Fruit fly (Drosophila melanogaster) whole organism, embryonic: ENCODE measurements around the gene CG13385.

Source experiments
- Bdp1 ChIP-seq: fragments of 200-800 bp; sonication (Bioruptor generic); optimal IDR thresholded peaks from 3 replicates; lab custom pipeline; 2016; ENCODE audit warnings: missing biosample characterization, missing genetic modification characterization
- CG11560 ChIP-seq: fragments of 200-800 bp; sonication (Bioruptor generic); IDR thresholded peaks from 3 replicates; pipeline ENCODE4 v1.3.6; 2022; ENCODE audit warnings: missing biosample characterization, missing genetic modification characterization
- CG11695 ChIP-seq: fragments of 200-800 bp; sonication (Bioruptor generic); IDR thresholded peaks from 3 replicates; pipeline ENCODE4 v1.3.6; 2022; ENCODE audit warnings: missing biosample characterization, missing genetic modification characterization
- CG12155 ChIP-seq: fragments of 200-800 bp; sonication (Bioruptor generic); optimal IDR thresholded peaks from 3 replicates; lab custom pipeline; 2016; ENCODE audit warnings: missing biosample characterization, missing genetic modification characterization
- CG13624 ChIP-seq: fragments of 200-800 bp; sonication (Bioruptor generic); optimal IDR thresholded peaks from 2 replicates; lab custom pipeline; 2016; ENCODE audit warnings: missing biosample characterization, missing genetic modification characterization
- CG14050 ChIP-seq: fragments of 200-800 bp; sonication (Bioruptor generic); IDR thresholded peaks from 3 replicates; pipeline ENCODE4 v1.3.6; 2022; ENCODE audit warnings: missing biosample characterization, missing genetic modification characterization
- CG15479 ChIP-seq: fragments of 200-800 bp; sonication (Bioruptor generic); optimal IDR thresholded peaks from 3 replicates; lab custom pipeline; 2019; ENCODE audit warnings: missing biosample characterization, mild to moderate bottlenecking, missing genetic modification characterization, moderate library complexity
- CG1603 ChIP-seq: fragments of 200-800 bp; sonication (Bioruptor generic); optimal IDR thresholded peaks from 2 replicates; lab custom pipeline; 2019; ENCODE audit warnings: missing biosample characterization, mild to moderate bottlenecking, missing genetic modification characterization, moderate library complexity
- CG17385 ChIP-seq: fragments of 200-800 bp; sonication (Bioruptor generic); optimal IDR thresholded peaks from 3 replicates; lab custom pipeline; 2018; ENCODE audit warnings: missing biosample characterization, mild to moderate bottlenecking, missing genetic modification characterization
- CG17912 ChIP-seq: fragments of 200-800 bp; sonication (Bioruptor generic); optimal IDR thresholded peaks from 2 replicates; lab custom pipeline; 2018; ENCODE audit warnings: missing biosample characterization, mild to moderate bottlenecking, missing genetic modification characterization
- CG1792 ChIP-seq: fragments of 200-800 bp; sonication (Bioruptor generic); optimal IDR thresholded peaks from 2 replicates; lab custom pipeline; 2016; ENCODE audit warnings: missing biosample characterization, missing genetic modification characterization
- CG32767 ChIP-seq: fragments of 200-800 bp; sonication (Bioruptor generic); IDR thresholded peaks from 2 replicates; pipeline ENCODE4 v1.3.6; 2022; ENCODE audit warnings: missing biosample characterization, missing genetic modification characterization
- CG34224 ChIP-seq: fragments of 200-800 bp; sonication (Bioruptor generic); IDR thresholded peaks from 3 replicates; pipeline ENCODE4 v1.3.6; 2022; ENCODE audit warnings: missing biosample characterization, missing genetic modification characterization; ENCODE audit not compliant: partially characterized antibody
- CG4707 ChIP-seq: fragments of 200-800 bp; sonication (Bioruptor generic); optimal IDR thresholded peaks from 2 replicates; lab custom pipeline; 2018; ENCODE audit warnings: missing biosample characterization, mild to moderate bottlenecking, missing genetic modification characterization, moderate library complexity
- CG6813 ChIP-seq: fragments of 200-800 bp; sonication (Bioruptor generic); optimal IDR thresholded peaks from 2 replicates; lab custom pipeline; 2017; ENCODE audit warnings: missing biosample characterization, missing genetic modification characterization, mild to moderate bottlenecking, moderate library complexity, missing genetic modification reagents
- CG7786 ChIP-seq: fragments of 200-800 bp; sonication (Bioruptor generic); optimal IDR thresholded peaks from 2 replicates; lab custom pipeline; 2016; ENCODE audit warnings: missing biosample characterization, missing genetic modification characterization
- CG9817 ChIP-seq: fragments of 200-800 bp; sonication (Bioruptor generic); optimal IDR thresholded peaks from 2 replicates; lab custom pipeline; 2018; ENCODE audit warnings: missing biosample characterization, mild to moderate bottlenecking, missing genetic modification characterization, moderate library complexity
- CHES-1-like ChIP-seq: fragments of 200-800 bp; sonication (Bioruptor generic); optimal IDR thresholded peaks from 2 replicates; lab custom pipeline; 2016; ENCODE audit warnings: missing biosample characterization, missing genetic modification characterization
- Dp ChIP-seq: fragments of 200-800 bp; sonication (Bioruptor generic); optimal IDR thresholded peaks from 2 replicates; lab custom pipeline; 2018; ENCODE audit warnings: missing biosample characterization, mild to moderate bottlenecking, missing genetic modification characterization, moderate library complexity
- Ets65A ChIP-seq: fragments of 200-800 bp; sonication (Bioruptor generic); peaks from one replicate; lab custom pipeline; 2016; ENCODE audit warnings: missing biosample characterization, missing genetic modification characterization
- Hr39 ChIP-seq: fragments of >200 bp; optimal IDR thresholded peaks from 2 replicates; lab custom pipeline; 2017
- Hr78 ChIP-seq, 2 experiments: fragments of 200-800 bp in 1 of 2; fragments of >200 bp in 1 of 2; sonication (Bioruptor generic) in 1 of 2; optimal IDR thresholded peaks; 2 replicates each; lab custom pipeline; 2017 to 2019; ENCODE audit warnings: missing biosample characterization in 2 of 2, missing genetic modification characterization in 2 of 2, mild to moderate bottlenecking in 1 of 2, moderate library complexity in 1 of 2
- NC2β ChIP-seq: fragments of 200-800 bp; sonication (Bioruptor generic); optimal IDR thresholded peaks from 2 replicates; lab custom pipeline; 2016; ENCODE audit warnings: missing biosample characterization, missing genetic modification characterization
- Neu2 ChIP-seq: fragments of 200-800 bp; sonication (Bioruptor generic); optimal IDR thresholded peaks from 3 replicates; lab custom pipeline; 2016; ENCODE audit warnings: missing biosample characterization, missing genetic modification characterization, borderline replicate concordance
- Oli ChIP-seq: fragments of 200-800 bp; sonication (Bioruptor generic); optimal IDR thresholded peaks from 2 replicates; lab custom pipeline; 2018; ENCODE audit warnings: missing biosample characterization, mild to moderate bottlenecking, missing genetic modification characterization, moderate library complexity
- Rfx ChIP-seq: fragments of 200-800 bp; sonication (Bioruptor generic); IDR thresholded peaks from 2 replicates; pipeline ENCODE4 v1.3.6; 2022; ENCODE audit warnings: missing biosample characterization, missing genetic modification characterization
- Xbp1 ChIP-seq: fragments of 200-800 bp; sonication (Bioruptor generic); optimal IDR thresholded peaks from 3 replicates; lab custom pipeline; 2016; ENCODE audit warnings: missing biosample characterization, mild to moderate bottlenecking, missing genetic modification characterization
- YL-1 ChIP-seq: fragments of 200-800 bp; sonication (Bioruptor generic); optimal IDR thresholded peaks from 3 replicates; lab custom pipeline; 2017; ENCODE audit warnings: missing biosample characterization, mild to moderate bottlenecking, missing genetic modification characterization
- ara ChIP-seq: fragments of 200-800 bp; sonication (Bioruptor generic); IDR thresholded peaks from 2 replicates; pipeline ENCODE4 v1.3.6; 2022; ENCODE audit warnings: missing biosample characterization, missing genetic modification characterization
- bbx ChIP-seq: fragments of 200-800 bp; sonication (Bioruptor generic); IDR thresholded peaks from 2 replicates; pipeline ENCODE4 v1.3.6; 2022; ENCODE audit warnings: missing biosample characterization, missing genetic modification characterization; ENCODE audit not compliant: partially characterized antibody
- cas ChIP-seq: fragments of 200-800 bp; sonication (Bioruptor generic); IDR thresholded peaks from 2 replicates; pipeline ENCODE4 v1.3.6; 2022; ENCODE audit warnings: missing biosample characterization, missing genetic modification characterization
- chif ChIP-seq, 2 experiments: fragments of 200-800 bp; sonication (Bioruptor generic); optimal IDR thresholded peaks; 3 replicates each; lab custom pipeline; 2016; ENCODE audit warnings: missing biosample characterization in 2 of 2, missing genetic modification characterization in 2 of 2
- croc ChIP-seq: fragments of 200-800 bp; sonication (Bioruptor generic); conservative IDR thresholded peaks from 3 replicates; pipeline ENCODE4 v1.3.6; 2022; ENCODE audit warnings: missing biosample characterization, missing genetic modification characterization
- crp ChIP-seq, 2 experiments: fragments of 200-800 bp; sonication (Bioruptor generic); optimal IDR thresholded peaks; 2 replicates in 1 of 2; 3 replicates in 1 of 2; lab custom pipeline; 2017; ENCODE audit warnings: missing biosample characterization in 2 of 2, missing genetic modification characterization in 2 of 2, mild to moderate bottlenecking in 1 of 2, moderate library complexity in 1 of 2
- dpn ChIP-seq, 2 experiments: fragments of 200-800 bp; sonication (Bioruptor generic); optimal IDR thresholded peaks; 3 replicates each; lab custom pipeline; 2016; ENCODE audit warnings: missing biosample characterization in 2 of 2, missing genetic modification characterization in 2 of 2
- fd64A ChIP-seq: fragments of 200-800 bp; sonication (Bioruptor generic); optimal IDR thresholded peaks from 3 replicates; lab custom pipeline; 2018; ENCODE audit warnings: missing biosample characterization, mild to moderate bottlenecking, missing genetic modification characterization
- fru ChIP-seq: fragments of >200 bp; optimal IDR thresholded peaks from 2 replicates; lab custom pipeline; 2017
- gem ChIP-seq: fragments of 200-800 bp; sonication (Bioruptor generic); optimal IDR thresholded peaks from 2 replicates; lab custom pipeline; 2019; ENCODE audit warnings: missing biosample characterization, mild to moderate bottlenecking, missing genetic modification characterization, moderate library complexity
- gsb ChIP-seq: fragments of 200-800 bp; sonication (Bioruptor generic); IDR thresholded peaks from 2 replicates; pipeline ENCODE4 v1.3.6; 2022; ENCODE audit warnings: missing biosample characterization, missing genetic modification characterization
- ham ChIP-seq: fragments of 200-800 bp; sonication (Bioruptor generic); IDR thresholded peaks from 2 replicates; pipeline ENCODE4 v1.3.6; 2022; ENCODE audit warnings: missing biosample characterization, missing genetic modification characterization
- jing ChIP-seq: fragments of 200-800 bp; sonication (Bioruptor generic); optimal IDR thresholded peaks from 2 replicates; lab custom pipeline; 2018; ENCODE audit warnings: missing biosample characterization, mild to moderate bottlenecking, missing genetic modification characterization
- kni ChIP-seq: fragments of 200-800 bp; sonication (Bioruptor generic); optimal IDR thresholded peaks from 3 replicates; lab custom pipeline; 2017; ENCODE audit warnings: mild to moderate bottlenecking, missing biosample characterization, missing genetic modification reagents, missing genetic modification characterization
- lov ChIP-seq, 2 experiments: fragments of 200-800 bp in 1 of 2; fragments of >200 bp in 1 of 2; sonication (Bioruptor generic) in 1 of 2; IDR thresholded peaks in 1 of 2; optimal IDR thresholded peaks in 1 of 2; 2 replicates in 1 of 2; 3 replicates in 1 of 2; pipeline versions ENCODE4 v1.3.6 to Lab custom; 2017 to 2022; ENCODE audit warnings: missing biosample characterization in 1 of 2, missing genetic modification characterization in 1 of 2
- mam ChIP-seq: fragments of 200-800 bp; sonication (Bioruptor generic); optimal IDR thresholded peaks from 3 replicates; lab custom pipeline; 2016; ENCODE audit warnings: missing biosample characterization, missing genetic modification characterization
- nmo ChIP-seq: fragments of 200-800 bp; sonication (Bioruptor generic); optimal IDR thresholded peaks from 2 replicates; lab custom pipeline; 2018; ENCODE audit warnings: missing biosample characterization, mild to moderate bottlenecking, missing genetic modification characterization, moderate library complexity
- psq ChIP-seq: fragments of 200-800 bp; sonication (Bioruptor generic); optimal IDR thresholded peaks from 2 replicates; lab custom pipeline; 2017; ENCODE audit warnings: missing biosample characterization, missing genetic modification characterization
- salm ChIP-seq: fragments of 200-800 bp; sonication (Bioruptor generic); optimal IDR thresholded peaks from 2 replicates; lab custom pipeline; 2018; ENCODE audit warnings: missing biosample characterization, mild to moderate bottlenecking, missing genetic modification characterization
- scrt ChIP-seq: fragments of 200-800 bp; sonication (Bioruptor generic); optimal IDR thresholded peaks from 2 replicates; lab custom pipeline; 2018; ENCODE audit warnings: missing biosample characterization, mild to moderate bottlenecking, missing genetic modification characterization, moderate library complexity
- slbo ChIP-seq: fragments of 200-800 bp; sonication (Bioruptor generic); IDR thresholded peaks from 2 replicates; pipeline ENCODE4 v1.3.6; 2022; ENCODE audit warnings: missing biosample characterization, missing genetic modification characterization
- yki ChIP-seq: fragments of >200 bp; optimal IDR thresholded peaks from 3 replicates; lab custom pipeline; 2018
- zfh1 ChIP-seq: fragments of 200-800 bp; sonication (Bioruptor generic); IDR thresholded peaks from 3 replicates; pipeline ENCODE4 v1.3.6; 2022; ENCODE audit warnings: missing biosample characterization, missing genetic modification characterization

CG13385 gene

dm6 chr2L:8350560-8351171, 45.8 kb upstream of the CG13385 start (continued):
- TF ChIP-seq CG17912 (no peak), gsb (GFP tag; lab: Robert Waterston, UW) (no peak), fru (lab: Kevin White, UChicago) (no peak), Hr78 (GFP tag; optimal IDR thresholded peaks at IDR 0.05; lab: Kevin White, UChicago) (no peak), Neu2 (GFP tag; lab: Kevin White, UChicago) (no peak), dpn (GFP tag; optimal IDR thresholded peaks at IDR 0.05; lab: Kevin White, UChicago) (peak in 1 of 2 experiments; percentile 21), CG1792 (no peak), Hr39 (lab: Kevin White, UChicago) (no peak), cas (GFP tag; lab: Robert Waterston, UW) (no peak), NC2β (GFP tag; lab: Kevin White, UChicago) (no peak), gem (tag; lab: Kevin White, UChicago) (peak; percentile 50), CG32767 (GFP tag; lab: Robert Waterston, UW) (no peak), CG17385 (GFP tag; lab: Kevin White, UChicago) (peak; percentile 55), CG11695 (GFP tag; lab: Robert Waterston, UW) (peak; percentile 7; the same call in 1 of the 3 replicates), CG14050 (no peak; the same call in 2 of the 3 replicates), YL-1 (GFP tag; lab: Kevin White, UChicago) (peak; percentile 17), kni (GFP tag; lab: Kevin White, UChicago) (no peak), psq (GFP tag; lab: Kevin White, UChicago) (no peak), CHES-1-like (GFP tag; lab: Kevin White, UChicago) (no peak), fd64A (GFP tag; lab: Kevin White, UChicago) (no peak), salm (tag; lab: Kevin White, UChicago) (peak; percentile 39), bbx (GFP tag; lab: Robert Waterston, UW) (no peak), Bdp1 (GFP tag; lab: Kevin White, UChicago) (no peak), CG11560 (tag; lab: Robert Waterston, UW) (no peak), CG4707 (GFP tag; lab: Kevin White, UChicago) (peak; percentile 35), ham (GFP tag; lab: Robert Waterston, UW) (no peak), CG9817 (peak; percentile 12), CG6813 (GFP tag; lab: Kevin White, UChicago) (peak; percentile 36), croc (GFP tag; lab: Robert Waterston, UW) (no peak), CG7786 (GFP tag; lab: Kevin White, UChicago) (no peak), jing (GFP tag; lab: Kevin White, UChicago) (no peak), Rfx (no peak; the same call in 1 of the 2 replicates), mam (GFP tag; lab: Kevin White, UChicago) (no peak), CG15479 (no peak), slbo (GFP tag; lab: Robert Waterston, UW) (no peak), CG34224 (no peak), Dp (GFP tag; lab: Kevin White, UChicago) (no peak), scrt (peak; percentile 49), lov (optimal IDR thresholded peaks at IDR 0.05; lab: Kevin White, UChicago) (no peak), lov (GFP tag; IDR thresholded peaks at IDR 0.05; lab: Robert Waterston, UW) (no peak), Ets65A (no peak), CG13624 (GFP tag; lab: Kevin White, UChicago) (no peak), Oli (tag; lab: Kevin White, UChicago) (peak; percentile 8), ara (GFP tag; lab: Robert Waterston, UW) (no peak), zfh1 (GFP tag; lab: Robert Waterston, UW) (no peak), CG1603 (tag; lab: Kevin White, UChicago) (no peak), CG12155 (GFP tag; lab: Kevin White, UChicago) (no peak), crp (GFP tag; optimal IDR thresholded peaks at IDR 0.05; lab: Kevin White, UChicago) (no peak), Xbp1 (GFP tag; lab: Kevin White, UChicago) (no peak), nmo (GFP tag; lab: Kevin White, UChicago) (no peak), chif (GFP tag; optimal IDR thresholded peaks at IDR 0.05; lab: Kevin White, UChicago) (peak in 1 of 2 experiments; percentile 11), yki (lab: Kevin White, UChicago) (no peak)
